Fruit fly (Drosophila melanogaster) whole organism, embryonic: Measurements from ENCODE around the gene CG43251.

Source experiments
- Abd-B ChIP-seq: fragments of 200-800 bp; sonication (Bioruptor generic); optimal IDR thresholded peaks from 2 replicates; lab custom pipeline; 2018; ENCODE audit warnings: missing biosample characterization, mild to moderate bottlenecking, missing genetic modification characterization, moderate library complexity
- Atf-2 ChIP-seq: fragments of 200-800 bp; sonication (Bioruptor generic); optimal IDR thresholded peaks from 2 replicates; lab custom pipeline; 2016; ENCODE audit warnings: missing biosample characterization, missing genetic modification characterization
- Bgb ChIP-seq: fragments of 200-800 bp; sonication (Bioruptor generic); IDR thresholded peaks from 2 replicates; pipeline ENCODE4 v1.3.6; 2022; ENCODE audit warnings: missing biosample characterization, missing genetic modification characterization; ENCODE audit not compliant: partially characterized antibody
- CG10959 ChIP-seq: fragments of 200-800 bp; sonication (Bioruptor generic); IDR thresholded peaks from 2 replicates; pipeline ENCODE4 v1.3.6; 2022; ENCODE audit warnings: missing biosample characterization, missing genetic modification characterization
- CG12299 ChIP-seq: fragments of 200-800 bp; sonication (Bioruptor generic); optimal IDR thresholded peaks from 2 replicates; lab custom pipeline; 2018; ENCODE audit warnings: missing biosample characterization, mild to moderate bottlenecking, missing genetic modification characterization
- CG13287 ChIP-seq: fragments of 200-800 bp; sonication (Bioruptor generic); IDR thresholded peaks from 2 replicates; pipeline ENCODE4 v1.3.6; 2022; ENCODE audit warnings: missing biosample characterization, missing genetic modification characterization; ENCODE audit not compliant: partially characterized antibody
- CG13296 ChIP-seq: fragments of 200-800 bp; sonication (Bioruptor generic); optimal IDR thresholded peaks from 3 replicates; lab custom pipeline; 2018; ENCODE audit warnings: missing biosample characterization, mild to moderate bottlenecking, missing genetic modification characterization
- CG13424 ChIP-seq: fragments of 200-800 bp; sonication (Bioruptor generic); optimal IDR thresholded peaks from 2 replicates; lab custom pipeline; 2019; ENCODE audit warnings: missing biosample characterization, mild to moderate bottlenecking, missing genetic modification characterization, moderate library complexity
- CG15073 ChIP-seq: fragments of 200-800 bp; sonication (Bioruptor generic); optimal IDR thresholded peaks from 2 replicates; lab custom pipeline; 2016; ENCODE audit warnings: missing biosample characterization, missing genetic modification characterization
- CG1603 ChIP-seq: fragments of 200-800 bp; sonication (Bioruptor generic); optimal IDR thresholded peaks from 2 replicates; lab custom pipeline; 2019; ENCODE audit warnings: missing biosample characterization, mild to moderate bottlenecking, missing genetic modification characterization, moderate library complexity
- CG1647 ChIP-seq: fragments of 200-800 bp; sonication (Bioruptor generic); optimal IDR thresholded peaks from 3 replicates; lab custom pipeline; 2016; ENCODE audit warnings: missing biosample characterization, missing genetic modification characterization
- CG18476 ChIP-seq: fragments of 200-800 bp; sonication (Bioruptor generic); optimal IDR thresholded peaks from 2 replicates; lab custom pipeline; 2016; ENCODE audit warnings: missing biosample characterization, mild to moderate bottlenecking, missing genetic modification characterization
- CG18619 ChIP-seq: fragments of 200-800 bp; sonication (Bioruptor generic); optimal IDR thresholded peaks from 3 replicates; lab custom pipeline; 2017; ENCODE audit warnings: missing biosample characterization, mild to moderate bottlenecking, missing genetic modification characterization
- CG2199 ChIP-seq: fragments of 200-800 bp; sonication (Bioruptor generic); IDR thresholded peaks from 3 replicates; pipeline ENCODE4 v1.3.6; 2022; ENCODE audit warnings: missing biosample characterization, missing genetic modification characterization
- CG2678 ChIP-seq: fragments of 200-800 bp; sonication (Bioruptor generic); optimal IDR thresholded peaks from 3 replicates; lab custom pipeline; 2019; ENCODE audit warnings: missing biosample characterization, mild to moderate bottlenecking, missing genetic modification characterization, moderate library complexity
- CG2712 ChIP-seq: fragments of 200-800 bp; optimal IDR thresholded peaks from 3 replicates; lab custom pipeline; 2019; ENCODE audit warnings: missing biosample characterization, mild to moderate bottlenecking, missing genetic modification characterization, moderate library complexity
- CG2889 ChIP-seq: fragments of 200-800 bp; sonication (Bioruptor generic); IDR thresholded peaks from 3 replicates; pipeline ENCODE4 v1.3.6; 2022; ENCODE audit warnings: missing biosample characterization, missing genetic modification characterization
- CG31388 ChIP-seq: fragments of 200-800 bp; sonication (Bioruptor generic); optimal IDR thresholded peaks from 2 replicates; lab custom pipeline; 2016; ENCODE audit warnings: missing biosample characterization, missing genetic modification characterization
- CG34224 ChIP-seq: fragments of 200-800 bp; sonication (Bioruptor generic); IDR thresholded peaks from 3 replicates; pipeline ENCODE4 v1.3.6; 2022; ENCODE audit warnings: missing biosample characterization, missing genetic modification characterization; ENCODE audit not compliant: partially characterized antibody
- CG3995 ChIP-seq: fragments of 200-800 bp; sonication (Bioruptor generic); optimal IDR thresholded peaks from 3 replicates; lab custom pipeline; 2016; ENCODE audit warnings: missing biosample characterization, missing genetic modification characterization
- CG6813 ChIP-seq: fragments of 200-800 bp; sonication (Bioruptor generic); optimal IDR thresholded peaks from 2 replicates; lab custom pipeline; 2017; ENCODE audit warnings: missing biosample characterization, missing genetic modification characterization, mild to moderate bottlenecking, moderate library complexity, missing genetic modification reagents
- CG7271 ChIP-seq: fragments of 200-800 bp; sonication (Bioruptor generic); optimal IDR thresholded peaks from 2 replicates; lab custom pipeline; 2018; ENCODE audit warnings: missing biosample characterization, mild to moderate bottlenecking, missing genetic modification characterization, moderate library complexity
- CG7786 ChIP-seq: fragments of 200-800 bp; sonication (Bioruptor generic); optimal IDR thresholded peaks from 2 replicates; lab custom pipeline; 2016; ENCODE audit warnings: missing biosample characterization, missing genetic modification characterization
- CG8089 ChIP-seq: fragments of 200-800 bp; sonication (Bioruptor generic); optimal IDR thresholded peaks from 3 replicates; lab custom pipeline; 2016; ENCODE audit warnings: missing biosample characterization, missing genetic modification characterization
- CG9876 ChIP-seq: fragments of 200-800 bp; sonication (Bioruptor generic); optimal IDR thresholded peaks from 2 replicates; lab custom pipeline; 2016; ENCODE audit warnings: missing biosample characterization, missing genetic modification characterization
- Fer2 ChIP-seq: fragments of 200-800 bp; sonication (Bioruptor generic); optimal IDR thresholded peaks from 2 replicates; lab custom pipeline; 2018; ENCODE audit warnings: missing biosample characterization, mild to moderate bottlenecking, missing genetic modification characterization, moderate library complexity
- H2.0 ChIP-seq: fragments of 200-800 bp; sonication (Bioruptor generic); IDR thresholded peaks from 2 replicates; pipeline ENCODE4 v1.3.6; 2022; ENCODE audit warnings: missing biosample characterization, missing genetic modification characterization
- HLH3B ChIP-seq: fragments of 200-800 bp; sonication (Bioruptor generic); IDR thresholded peaks from 2 replicates; pipeline ENCODE4 v1.3.6; 2022; ENCODE audit warnings: missing biosample characterization, missing genetic modification characterization
- Lim3 ChIP-seq: fragments of 200-800 bp; sonication (Bioruptor generic); IDR thresholded peaks from 2 replicates; pipeline ENCODE4 v1.3.6; 2022; ENCODE audit warnings: missing biosample characterization, missing genetic modification characterization
- NfI ChIP-seq: fragments of 200-800 bp; sonication (Bioruptor generic); optimal IDR thresholded peaks from 3 replicates; lab custom pipeline; 2018; ENCODE audit warnings: missing biosample characterization, mild to moderate bottlenecking, missing genetic modification characterization, moderate library complexity
- Sry-β ChIP-seq: fragments of 200-800 bp; sonication (Bioruptor generic); optimal IDR thresholded peaks from 2 replicates; lab custom pipeline; 2018; ENCODE audit warnings: missing biosample characterization, mild to moderate bottlenecking, missing genetic modification characterization, moderate library complexity
- Stat92E ChIP-seq, 3 experiments: fragments of >200 bp in 2 of 3; fragments of 200-800 bp in 1 of 3; sonication (Bioruptor generic) in 1 of 3; optimal IDR thresholded peaks; 2 replicates each; lab custom pipeline; 2017 to 2019; ENCODE audit warnings: missing biosample characterization in 3 of 3, missing genetic modification characterization in 3 of 3, mild to moderate bottlenecking in 1 of 3, moderate library complexity in 1 of 3
- Vsx1 ChIP-seq: fragments of 200-800 bp; sonication (Bioruptor generic); optimal IDR thresholded peaks from 2 replicates; lab custom pipeline; 2017; ENCODE audit warnings: missing biosample characterization, mild to moderate bottlenecking, missing genetic modification characterization, missing genetic modification reagents
- bigmax ChIP-seq: fragments of 200-800 bp; sonication (Bioruptor generic); optimal IDR thresholded peaks from 2 replicates; lab custom pipeline; 2018; ENCODE audit warnings: missing biosample characterization, mild to moderate bottlenecking, missing genetic modification characterization
- br ChIP-seq: fragments of >200 bp; optimal IDR thresholded peaks from 2 replicates; lab custom pipeline; 2017
- chn ChIP-seq: fragments of 200-800 bp; sonication (Bioruptor generic); optimal IDR thresholded peaks from 2 replicates; lab custom pipeline; 2016; ENCODE audit warnings: missing biosample characterization, missing genetic modification characterization
- croc ChIP-seq: fragments of 200-800 bp; sonication (Bioruptor generic); conservative IDR thresholded peaks from 3 replicates; pipeline ENCODE4 v1.3.6; 2022; ENCODE audit warnings: missing biosample characterization, missing genetic modification characterization
- cwo ChIP-seq: fragments of 200-800 bp; sonication (Bioruptor generic); optimal IDR thresholded peaks from 3 replicates; lab custom pipeline; 2017; ENCODE audit warnings: missing biosample characterization, missing genetic modification characterization, mild to moderate bottlenecking, moderate library complexity, missing genetic modification reagents
- esg ChIP-seq: fragments of 200-800 bp; sonication (Bioruptor generic); conservative IDR thresholded peaks from 2 replicates; pipeline ENCODE4 v1.3.6; 2022; ENCODE audit warnings: missing biosample characterization, missing genetic modification characterization
- fru ChIP-seq: fragments of >200 bp; optimal IDR thresholded peaks from 2 replicates; lab custom pipeline; 2017
- gsb ChIP-seq: fragments of 200-800 bp; sonication (Bioruptor generic); IDR thresholded peaks from 2 replicates; pipeline ENCODE4 v1.3.6; 2022; ENCODE audit warnings: missing biosample characterization, missing genetic modification characterization
- gsb-n ChIP-seq: fragments of 200-800 bp; sonication (Bioruptor generic); optimal IDR thresholded peaks from 3 replicates; lab custom pipeline; 2018; ENCODE audit warnings: missing biosample characterization, mild to moderate bottlenecking, missing genetic modification characterization
- her ChIP-seq: fragments of 200-800 bp; sonication (Bioruptor generic); optimal IDR thresholded peaks from 2 replicates; lab custom pipeline; 2016; ENCODE audit warnings: missing biosample characterization, missing genetic modification characterization
- mam ChIP-seq: fragments of 200-800 bp; sonication (Bioruptor generic); optimal IDR thresholded peaks from 3 replicates; lab custom pipeline; 2016; ENCODE audit warnings: missing biosample characterization, missing genetic modification characterization
- org-1 ChIP-seq: fragments of 200-800 bp; sonication (Bioruptor generic); optimal IDR thresholded peaks from 2 replicates; lab custom pipeline; 2017; ENCODE audit warnings: missing biosample characterization, missing genetic modification characterization
- peb ChIP-seq: fragments of 200-800 bp; sonication (Bioruptor generic); IDR thresholded peaks from 2 replicates; pipeline ENCODE4 v1.3.6; 2022; ENCODE audit warnings: missing biosample characterization, missing genetic modification characterization
- sens-2 ChIP-seq: fragments of 200-800 bp; sonication (Bioruptor generic); IDR thresholded peaks from 2 replicates; pipeline ENCODE4 v1.3.6; 2022; ENCODE audit warnings: missing biosample characterization, missing genetic modification characterization
- sqz ChIP-seq: fragments of 200-800 bp; sonication (Bioruptor generic); optimal IDR thresholded peaks from 3 replicates; lab custom pipeline; 2018; ENCODE audit warnings: missing biosample characterization, mild to moderate bottlenecking, missing genetic modification characterization
- tap ChIP-seq: fragments of 200-800 bp; optimal IDR thresholded peaks from 3 replicates; lab custom pipeline; 2019; ENCODE audit warnings: missing biosample characterization, mild to moderate bottlenecking, missing genetic modification characterization, moderate library complexity
- wor ChIP-seq: fragments of 200-800 bp; sonication (Bioruptor generic); IDR thresholded peaks from 2 replicates; pipeline ENCODE4 v1.3.6; 2022; ENCODE audit warnings: missing biosample characterization, missing genetic modification characterization
- zen2 ChIP-seq: fragments of 200-800 bp; sonication (Bioruptor generic); IDR thresholded peaks from 3 replicates; pipeline ENCODE4 v1.3.6; 2022; ENCODE audit warnings: missing biosample characterization, missing genetic modification characterization; ENCODE audit not compliant: partially characterized antibody

Gene CG43251

dm6 chr3L:20710475-20711177, 48.1 kb upstream of the CG43251 start (continued):
- no peak for TF ChIP-seq sens-2
- TF ChIP-seq Lim3, result no peak
- no peak for TF ChIP-seq CG6813
- no peak for TF ChIP-seq CG2889 (GFP tag; lab: Robert Waterston, UW)
- no peak for TF ChIP-seq cwo (GFP tag; lab: Kevin White, UChicago)
- TF ChIP-seq gsb-n (tag; lab: Kevin White, UChicago), result peak; percentile 64
- no peak for TF ChIP-seq mam (GFP tag; lab: Kevin White, UChicago)
- TF ChIP-seq zen2 (GFP tag; lab: Robert Waterston, UW), result no peak
- TF ChIP-seq Stat92E (GFP tag; optimal IDR thresholded peaks at IDR 0.05; lab: Kevin White, UChicago), result no peak
- TF ChIP-seq CG18619 (GFP tag; lab: Kevin White, UChicago), result no peak
- TF ChIP-seq CG13287 (GFP tag; lab: Robert Waterston, UW), result no peak
- TF ChIP-seq Sry-β (GFP tag; lab: Kevin White, UChicago), result no peak
- no peak for TF ChIP-seq CG7786 (GFP tag; lab: Kevin White, UChicago)
- no peak for TF ChIP-seq CG15073 (GFP tag; lab: Kevin White, UChicago)
- no peak for TF ChIP-seq org-1 (GFP tag; lab: Kevin White, UChicago)
- no peak for TF ChIP-seq Fer2 (tag; lab: Kevin White, UChicago)
- TF ChIP-seq peb, result no peak
- TF ChIP-seq CG2712 (tag; lab: Kevin White, UChicago), result peak; percentile 54
- TF ChIP-seq CG3995, result no peak
- TF ChIP-seq CG10959 (GFP tag; lab: Robert Waterston, UW), result no peak
- no peak for TF ChIP-seq Atf-2 (GFP tag; lab: Kevin White, UChicago)
- TF ChIP-seq HLH3B (GFP tag; lab: Robert Waterston, UW), result peak; percentile 50
- no peak for TF ChIP-seq Abd-B (GFP tag; lab: Kevin White, UChicago)
- TF ChIP-seq CG9876 (GFP tag; lab: Kevin White, UChicago), result no peak
- TF ChIP-seq CG1647, result no peak
- peak; percentile 2 for TF ChIP-seq CG31388 (GFP tag; lab: Kevin White, UChicago)
- no peak for TF ChIP-seq CG13296 (GFP tag; lab: Kevin White, UChicago)
- TF ChIP-seq Bgb, result no peak
- TF ChIP-seq bigmax (GFP tag; lab: Kevin White, UChicago), result no peak
- no peak for TF ChIP-seq CG7271
- no peak for TF ChIP-seq fru (lab: Kevin White, UChicago)
- TF ChIP-seq CG2199 (GFP tag; lab: Robert Waterston, UW), result no peak
- no peak for TF ChIP-seq her (GFP tag; lab: Kevin White, UChicago)
- peak; percentile 38 for TF ChIP-seq tap (tag; lab: Kevin White, UChicago)
- TF ChIP-seq CG8089, result no peak
- TF ChIP-seq CG13424 (tag; lab: Kevin White, UChicago), result peak; percentile 48
- no peak for TF ChIP-seq sqz (GFP tag; lab: Kevin White, UChicago)
- TF ChIP-seq NfI (GFP tag; lab: Kevin White, UChicago), result no peak
- TF ChIP-seq CG18476 (GFP tag; lab: Kevin White, UChicago), result no peak
- 0 out of 2 replicates have a peak, but pooled peaks have one; percentile 41 for TF ChIP-seq esg
- no peak for TF ChIP-seq H2.0 (GFP tag; lab: Robert Waterston, UW)
- no peak for TF ChIP-seq CG12299 (tag; lab: Kevin White, UChicago)
- TF ChIP-seq gsb (GFP tag; lab: Robert Waterston, UW), result no peak
- TF ChIP-seq CG34224 (GFP tag; lab: Robert Waterston, UW), result no peak
- TF ChIP-seq Vsx1 (GFP tag; lab: Kevin White, UChicago), result no peak
- TF ChIP-seq chn (GFP tag; lab: Kevin White, UChicago), result peak; percentile 3
- TF ChIP-seq CG1603 (tag; lab: Kevin White, UChicago), result peak; percentile 22
- TF ChIP-seq CG2678 (tag; lab: Kevin White, UChicago), result peak; percentile 54
- no peak for TF ChIP-seq wor (GFP tag; lab: Robert Waterston, UW)
- TF ChIP-seq croc, result no peak
- no peak for TF ChIP-seq br (lab: Kevin White, UChicago)
